Worm (Caenorhabditis elegans): ENCODE data around the gene Y22D7AR.14.

Gene Y22D7AR.14

DNA sequence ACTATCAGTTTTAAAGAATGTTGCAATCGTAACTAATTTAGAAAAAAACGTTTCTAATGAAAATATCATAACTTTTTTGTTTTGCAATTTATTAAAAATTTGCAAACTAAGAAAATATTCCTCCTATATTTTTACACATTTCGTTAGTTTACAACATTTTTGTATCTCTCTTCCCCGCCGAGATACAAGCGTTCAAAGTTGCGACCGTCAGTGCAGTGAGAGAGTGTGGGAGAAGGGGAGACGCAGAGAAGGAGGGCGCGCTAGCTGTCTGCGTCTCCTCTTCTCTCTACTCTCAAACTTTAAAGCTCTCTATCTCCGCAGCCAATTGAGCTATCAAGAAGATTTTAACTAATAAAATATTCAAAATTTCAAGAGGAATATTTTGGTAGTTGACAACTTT, 9.4 kb downstream of the Y22D7AR.14 start:
- no peak for TF ChIP-seq R02D3.7 (tag; optimal IDR thresholded peaks at IDR 0.05)

DNA sequence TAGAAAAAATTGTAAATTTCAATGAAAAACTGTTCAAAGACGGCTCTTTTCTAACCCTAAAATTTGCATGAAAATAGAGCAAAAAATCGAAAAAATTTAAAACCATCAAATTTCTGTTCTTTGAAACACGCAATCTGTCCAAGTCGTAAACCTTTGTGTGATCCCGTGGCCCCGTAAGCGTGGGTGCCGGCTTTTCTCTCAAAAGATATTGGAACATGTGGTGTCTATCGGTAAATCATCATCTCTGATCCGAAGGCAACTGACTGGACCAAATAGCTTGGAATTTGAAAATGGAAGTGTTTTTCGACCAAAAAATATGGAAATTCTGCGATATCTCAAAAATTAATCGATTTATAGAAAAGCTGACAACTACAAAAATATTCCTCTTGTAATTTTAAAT, 11.2 kb downstream of the Y22D7AR.14 start:
- TF ChIP-seq F13H6.1 (tag; optimal IDR thresholded peaks at IDR 0.05) (peak; percentile 9), ztf-1 (GFP tag; conservative IDR thresholded peaks at IDR 0.05) (no peak)

DNA sequence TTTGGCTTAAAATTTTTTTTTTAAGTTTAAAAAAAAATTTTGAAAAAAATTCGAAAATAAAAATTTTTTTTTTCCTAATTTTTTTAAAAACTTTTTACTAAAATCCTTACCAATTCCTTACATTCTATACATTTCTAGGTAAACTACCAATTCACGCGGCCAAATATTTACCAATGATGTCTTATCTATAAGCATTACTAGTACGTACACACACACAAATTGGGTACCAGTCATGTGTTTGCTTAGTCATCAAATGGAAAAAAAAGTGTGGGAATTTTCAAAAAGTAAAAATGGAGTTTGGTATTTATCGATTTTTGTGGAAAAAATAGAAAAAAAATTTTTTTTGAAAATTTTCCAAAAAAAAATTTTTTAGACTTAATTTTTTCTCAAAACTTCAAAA, 13.2 kb downstream of the Y22D7AR.14 start, which contains the start of gene Y22D7AR.6:
Gene Y22D7AR.6, minus strand, starts transcription at position 134 of the 400 bp plus-strand sequence.
- no peak for TF ChIP-seq Y55F3AM.14 (GFP tag; optimal IDR thresholded peaks at IDR 0.05)
- TF ChIP-seq nhr-77 (tag; optimal IDR thresholded peaks at IDR 0.05): no peak
- TF ChIP-seq egl-27 (tag; optimal IDR thresholded peaks at IDR 0.05): no peak
- no peak for TF ChIP-seq nhr-6 (tag; optimal IDR thresholded peaks at IDR 0.05)
- no peak for TF ChIP-seq mbf-1 (tag; optimal IDR thresholded peaks at IDR 0.05)
- TF ChIP-seq crh-2 (tag; optimal IDR thresholded peaks at IDR 0.05): no peak
- TF ChIP-seq sem-4 (tag; optimal IDR thresholded peaks at IDR 0.05): no peak
- TF ChIP-seq lin-13 (GFP tag; optimal IDR thresholded peaks at IDR 0.05): no peak
- no peak for TF ChIP-seq unc-39 (tag; optimal IDR thresholded peaks at IDR 0.05)
- TF ChIP-seq mdl-1 (tag; optimal IDR thresholded peaks at IDR 0.05): no peak
- TF ChIP-seq nhr-25 (tag; optimal IDR thresholded peaks at IDR 0.05): no peak
- TF ChIP-seq aly-2 (tag; optimal IDR thresholded peaks at IDR 0.05): no peak
- no peak for TF ChIP-seq R02D3.7 (tag; optimal IDR thresholded peaks at IDR 0.05)
- TF ChIP-seq unc-62 (GFP tag; optimal IDR thresholded peaks at IDR 0.05): no peak
- TF ChIP-seq ztf-11 (tag; optimal IDR thresholded peaks at IDR 0.05): no peak

DNA sequence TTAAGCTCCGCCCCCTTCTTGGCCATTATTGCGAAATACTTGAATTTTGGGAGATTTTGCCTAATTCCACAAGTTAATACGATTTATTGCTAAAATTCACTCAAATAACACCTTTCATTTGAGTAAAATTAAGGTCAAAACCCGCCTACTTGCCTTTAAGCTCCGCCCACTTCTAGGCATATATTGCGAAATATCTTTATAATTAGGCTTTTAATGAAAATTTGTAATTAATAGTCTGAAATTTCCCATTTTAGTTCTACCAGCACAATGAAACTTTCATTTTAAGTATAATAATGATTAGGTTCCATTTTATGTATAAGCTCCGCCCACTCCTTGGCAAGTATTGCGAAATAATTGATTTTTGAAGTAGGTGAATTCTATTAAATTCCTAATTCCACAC, 15.1 kb downstream of the Y22D7AR.14 start:
- TF ChIP-seq nhr-11 (tag; optimal IDR thresholded peaks at IDR 0.05) (no peak), mbf-1 (tag; optimal IDR thresholded peaks at IDR 0.05) (no peak), gmeb-1 (tag; optimal IDR thresholded peaks at IDR 0.05) (no peak), ztf-11 (tag; optimal IDR thresholded peaks at IDR 0.05) (no peak), lin-11 (tag; optimal IDR thresholded peaks at IDR 0.05) (no peak), fos-1 (tag; optimal IDR thresholded peaks at IDR 0.05) (no peak), peb-1 (tag; optimal IDR thresholded peaks at IDR 0.05) (no peak), elt-1 (tag; optimal IDR thresholded peaks at IDR 0.05) (no peak), ama-1 (optimal IDR thresholded peaks at IDR 0.05) (no peak), R02D3.7 (tag; optimal IDR thresholded peaks at IDR 0.05) (no peak), aly-2 (tag; optimal IDR thresholded peaks at IDR 0.05) (no peak), nhr-10 (tag; optimal IDR thresholded peaks at IDR 0.05) (no peak), nhr-23 (tag; optimal IDR thresholded peaks at IDR 0.05) (no peak), Y55F3AM.14 (GFP tag; optimal IDR thresholded peaks at IDR 0.05) (no peak), ztf-1 (GFP tag; conservative IDR thresholded peaks at IDR 0.05) (no peak), lsy-2 (tag; optimal IDR thresholded peaks at IDR 0.05) (no peak)

DNA sequence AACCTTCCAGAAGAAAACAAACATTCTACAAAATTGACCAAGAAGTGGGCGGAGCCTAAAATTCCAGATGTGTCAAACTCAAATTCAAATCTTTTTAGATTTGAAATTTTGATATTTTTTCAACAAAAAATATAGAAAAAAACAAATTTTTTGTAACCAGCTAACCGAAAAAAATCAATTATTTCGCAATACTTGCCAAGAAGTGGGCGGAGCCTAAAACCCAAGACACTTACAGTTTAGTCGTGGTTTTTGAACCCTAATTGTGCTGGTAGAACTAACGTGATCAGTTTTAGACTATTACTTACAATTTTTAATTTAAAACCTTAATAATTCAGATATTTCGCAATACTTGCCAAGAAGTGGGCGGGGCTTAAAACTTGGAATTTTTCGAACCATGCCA, 16.5 kb downstream of the Y22D7AR.14 start:
- TF ChIP-seq lin-39 (tag; optimal IDR thresholded peaks at IDR 0.05) (no peak), ztf-11 (tag; optimal IDR thresholded peaks at IDR 0.05) (no peak), nhr-12 (tag; optimal IDR thresholded peaks at IDR 0.05) (no peak), lin-13 (GFP tag; optimal IDR thresholded peaks at IDR 0.05) (no peak), sma-3 (GFP tag; optimal IDR thresholded peaks at IDR 0.05) (no peak), crh-2 (tag; optimal IDR thresholded peaks at IDR 0.05) (no peak), nhr-129 (tag; optimal IDR thresholded peaks at IDR 0.05) (no peak), lsy-2 (tag; optimal IDR thresholded peaks at IDR 0.05) (no peak), ama-1 (optimal IDR thresholded peaks at IDR 0.05) (no peak), ZK546.5 (tag; optimal IDR thresholded peaks at IDR 0.05) (no peak), elt-1 (tag; optimal IDR thresholded peaks at IDR 0.05) (no peak), ceh-82 (tag; optimal IDR thresholded peaks at IDR 0.05) (no peak), nhr-25 (tag; optimal IDR thresholded peaks at IDR 0.05) (no peak), unc-62 (GFP tag; optimal IDR thresholded peaks at IDR 0.05) (no peak), C34F6.9 (tag; optimal IDR thresholded peaks at IDR 0.05) (no peak)

DNA sequence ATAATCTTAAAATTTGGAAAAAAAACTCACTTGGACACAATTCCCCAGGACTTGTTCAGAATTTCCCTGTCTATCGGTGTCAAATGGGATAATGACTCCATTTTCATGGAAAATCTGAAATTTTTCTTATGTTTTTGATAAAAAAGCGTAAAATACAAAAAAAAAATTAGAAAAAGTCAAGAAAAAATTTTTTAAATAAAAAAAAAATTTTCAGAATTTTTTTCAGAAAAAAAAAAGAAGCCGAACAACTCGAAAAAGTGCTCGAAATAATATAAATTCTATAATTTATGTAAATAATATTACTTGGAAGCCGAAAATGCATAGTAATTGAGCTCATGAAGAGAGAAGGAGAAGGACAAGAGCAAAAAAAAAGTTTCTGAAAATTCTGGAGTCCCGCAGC, 21.3 kb downstream of the Y22D7AR.14 start, which contains the start of gene glb-30:
Gene glb-30, minus strand, starts transcription at position 101 of the 400 bp plus-strand sequence.
- TF ChIP-seq gmeb-1 (tag; optimal IDR thresholded peaks at IDR 0.05) (no peak), unc-55 (GFP tag; optimal IDR thresholded peaks at IDR 0.05) (no peak)

Measured in whole organism, L2 larva.